Worm (Caenorhabditis elegans): ENCODE measurements around the gene phlp-2.

- TF ChIP-seq ceh-9 (tag; optimal IDR thresholded peaks at IDR 0.05) = no peak
- TF ChIP-seq snpc-4 (tag; optimal IDR thresholded peaks at IDR 0.05) = peak; percentile 46
Observed at ce11 chrIII:4196301-4196987, 12.8 kb upstream of the phlp-2 start.
